Fruit fly (Drosophila melanogaster) whole organism, embryonic: ENCODE measurements around the gene tipE.

Source experiments
- Adf1 ChIP-seq: fragments of 200-800 bp; sonication (Bioruptor generic); IDR thresholded peaks from 2 replicates; pipeline ENCODE4 v1.3.6; 2022; ENCODE audit warnings: missing biosample characterization, missing genetic modification characterization
- CG1024 ChIP-seq: fragments of 200-800 bp; sonication (Bioruptor generic); IDR thresholded peaks from 2 replicates; pipeline ENCODE4 v1.3.6; 2022; ENCODE audit warnings: missing biosample characterization, missing genetic modification characterization
- CG10431 ChIP-seq: fragments of 200-800 bp; sonication (Bioruptor generic); optimal IDR thresholded peaks from 3 replicates; lab custom pipeline; 2018; ENCODE audit warnings: missing biosample characterization, mild to moderate bottlenecking, missing genetic modification characterization
- CG10462 ChIP-seq: fragments of 200-800 bp; sonication (Bioruptor generic); optimal IDR thresholded peaks from 2 replicates; lab custom pipeline; 2016; ENCODE audit warnings: missing biosample characterization, missing genetic modification characterization
- CG12236 ChIP-seq: fragments of 200-800 bp; sonication (Bioruptor generic); optimal IDR thresholded peaks from 2 replicates; lab custom pipeline; 2016; ENCODE audit warnings: missing biosample characterization, missing genetic modification characterization
- CG12299 ChIP-seq: fragments of 200-800 bp; sonication (Bioruptor generic); optimal IDR thresholded peaks from 2 replicates; lab custom pipeline; 2018; ENCODE audit warnings: missing biosample characterization, mild to moderate bottlenecking, missing genetic modification characterization
- CG12769 ChIP-seq: fragments of 200-800 bp; sonication (Bioruptor generic); optimal IDR thresholded peaks from 2 replicates; lab custom pipeline; 2019; ENCODE audit warnings: missing biosample characterization, mild to moderate bottlenecking, missing genetic modification characterization, moderate library complexity
- CG14667 ChIP-seq: fragments of 200-800 bp; sonication (Bioruptor generic); IDR thresholded peaks from 2 replicates; pipeline ENCODE4 v1.3.6; 2022; ENCODE audit warnings: missing biosample characterization, missing genetic modification characterization
- CG14710 ChIP-seq: fragments of 200-800 bp; sonication (Bioruptor generic); optimal IDR thresholded peaks from 3 replicates; lab custom pipeline; 2019; ENCODE audit warnings: missing biosample characterization, mild to moderate bottlenecking, missing genetic modification characterization, moderate library complexity
- CG17802 ChIP-seq: fragments of 200-800 bp; sonication (Bioruptor generic); optimal IDR thresholded peaks from 2 replicates; lab custom pipeline; 2018; ENCODE audit warnings: missing biosample characterization, mild to moderate bottlenecking, missing genetic modification characterization, moderate library complexity
- CG18619 ChIP-seq: fragments of 200-800 bp; sonication (Bioruptor generic); optimal IDR thresholded peaks from 3 replicates; lab custom pipeline; 2017; ENCODE audit warnings: missing biosample characterization, mild to moderate bottlenecking, missing genetic modification characterization
- CG33213 ChIP-seq: fragments of 200-800 bp; sonication (Bioruptor generic); optimal IDR thresholded peaks from 3 replicates; lab custom pipeline; 2016; ENCODE audit warnings: missing biosample characterization, missing genetic modification characterization
- CG7963 ChIP-seq: fragments of 200-800 bp; sonication (Bioruptor generic); IDR thresholded peaks from 3 replicates; pipeline ENCODE4 v1.3.6; 2022; ENCODE audit warnings: missing biosample characterization, missing genetic modification characterization; ENCODE audit not compliant: partially characterized antibody
- CG8478 ChIP-seq: fragments of >200 bp; optimal IDR thresholded peaks from 2 replicates; lab custom pipeline; 2018
- CG8924 ChIP-seq: fragments of 200-800 bp; optimal IDR thresholded peaks from 3 replicates; lab custom pipeline; 2019; ENCODE audit warnings: missing biosample characterization, mild to moderate bottlenecking, missing genetic modification characterization, moderate library complexity
- CG9437 ChIP-seq: fragments of 200-800 bp; sonication (Bioruptor generic); optimal IDR thresholded peaks from 2 replicates; lab custom pipeline; 2018; ENCODE audit warnings: missing biosample characterization, mild to moderate bottlenecking, missing genetic modification characterization
- Hand ChIP-seq: fragments of 200-800 bp; sonication (Bioruptor generic); optimal IDR thresholded peaks from 2 replicates; lab custom pipeline; 2017; ENCODE audit warnings: mild to moderate bottlenecking, missing biosample characterization, missing genetic modification reagents, missing genetic modification characterization
- MTF-1 ChIP-seq: fragments of 200-800 bp; sonication (Bioruptor generic); optimal IDR thresholded peaks from 2 replicates; lab custom pipeline; 2018; ENCODE audit warnings: missing biosample characterization, mild to moderate bottlenecking, missing genetic modification characterization, borderline replicate concordance
- Med ChIP-seq: fragments of 200-800 bp; sonication (Bioruptor generic); peaks from one replicate; lab custom pipeline; 2016; ENCODE audit warnings: missing biosample characterization, missing genetic modification characterization, mild to moderate bottlenecking, inconsistent platforms, moderate library complexity
- Myb ChIP-seq: fragments of 200-800 bp; sonication (Bioruptor generic); optimal IDR thresholded peaks from 2 replicates; lab custom pipeline; 2016; ENCODE audit warnings: missing biosample characterization, missing genetic modification characterization
- NfI ChIP-seq: fragments of 200-800 bp; sonication (Bioruptor generic); optimal IDR thresholded peaks from 3 replicates; lab custom pipeline; 2018; ENCODE audit warnings: missing biosample characterization, mild to moderate bottlenecking, missing genetic modification characterization, moderate library complexity
- Opbp ChIP-seq: fragments of 200-800 bp; sonication (Bioruptor generic); IDR thresholded peaks from 3 replicates; pipeline ENCODE4 v1.3.6; 2022; ENCODE audit warnings: missing biosample characterization, missing genetic modification characterization; ENCODE audit not compliant: partially characterized antibody
- Rfx ChIP-seq: fragments of 200-800 bp; sonication (Bioruptor generic); IDR thresholded peaks from 2 replicates; pipeline ENCODE4 v1.3.6; 2022; ENCODE audit warnings: missing biosample characterization, missing genetic modification characterization
- Rx ChIP-seq: fragments of 200-800 bp; sonication (Bioruptor generic); IDR thresholded peaks from 2 replicates; pipeline ENCODE4 v1.3.6; 2022; ENCODE audit warnings: missing biosample characterization, missing genetic modification characterization
- Six4 ChIP-seq: fragments of 200-800 bp; sonication (Bioruptor generic); optimal IDR thresholded peaks from 2 replicates; lab custom pipeline; 2016; ENCODE audit warnings: missing biosample characterization, missing genetic modification characterization
- Sox100B ChIP-seq: fragments of 200-800 bp; sonication (Bioruptor generic); optimal IDR thresholded peaks from 3 replicates; lab custom pipeline; 2018; ENCODE audit warnings: missing biosample characterization, mild to moderate bottlenecking, missing genetic modification characterization
- Sry-β ChIP-seq: fragments of 200-800 bp; sonication (Bioruptor generic); optimal IDR thresholded peaks from 2 replicates; lab custom pipeline; 2018; ENCODE audit warnings: missing biosample characterization, mild to moderate bottlenecking, missing genetic modification characterization, moderate library complexity
- ac ChIP-seq: fragments of 200-800 bp; sonication (Bioruptor generic); optimal IDR thresholded peaks from 3 replicates; lab custom pipeline; 2017; ENCODE audit warnings: missing biosample characterization, mild to moderate bottlenecking, missing genetic modification characterization
- ash1 ChIP-seq: fragments of 200-800 bp; sonication (Bioruptor generic); optimal IDR thresholded peaks from 2 replicates; lab custom pipeline; 2018; ENCODE audit warnings: missing biosample characterization, mild to moderate bottlenecking, missing genetic modification characterization
- az2 ChIP-seq: fragments of 200-800 bp; sonication (Bioruptor generic); optimal IDR thresholded peaks from 3 replicates; lab custom pipeline; 2016; ENCODE audit warnings: missing biosample characterization, missing genetic modification characterization
- btn ChIP-seq: fragments of 200-800 bp; sonication (Bioruptor generic); optimal IDR thresholded peaks from 2 replicates; lab custom pipeline; 2016; ENCODE audit warnings: missing biosample characterization, missing genetic modification characterization
- chn ChIP-seq: fragments of 200-800 bp; sonication (Bioruptor generic); optimal IDR thresholded peaks from 2 replicates; lab custom pipeline; 2016; ENCODE audit warnings: missing biosample characterization, missing genetic modification characterization
- ems ChIP-seq: fragments of 200-800 bp; sonication (Bioruptor generic); optimal IDR thresholded peaks from 3 replicates; lab custom pipeline; 2016; ENCODE audit warnings: missing biosample characterization, missing genetic modification characterization
- eve ChIP-seq, 2 experiments: fragments of >200 bp; optimal IDR thresholded peaks; 2 replicates each; lab custom pipeline; 2017; ENCODE audit warnings: missing biosample characterization in 2 of 2, missing genetic modification characterization in 2 of 2
- exex ChIP-seq: fragments of 200-800 bp; sonication (Bioruptor generic); optimal IDR thresholded peaks from 4 replicates; lab custom pipeline; 2018; ENCODE audit warnings: missing biosample characterization, mild to moderate bottlenecking, missing genetic modification characterization, moderate library complexity
- eyg ChIP-seq: fragments of 200-800 bp; sonication (Bioruptor generic); optimal IDR thresholded peaks from 3 replicates; lab custom pipeline; 2016; ENCODE audit warnings: missing biosample characterization, missing genetic modification characterization
- lbe ChIP-seq: fragments of 200-800 bp; sonication (Bioruptor generic); optimal IDR thresholded peaks from 2 replicates; lab custom pipeline; 2016; ENCODE audit warnings: missing biosample characterization, mild to moderate bottlenecking, missing genetic modification characterization
- lmd ChIP-seq: fragments of 200-800 bp; sonication (Bioruptor generic); IDR thresholded peaks from 2 replicates; pipeline ENCODE4 v1.3.6; 2022; ENCODE audit warnings: missing biosample characterization, missing genetic modification characterization
- lola ChIP-seq, 3 experiments: fragments of >200 bp in 2 of 3; fragments of 200-800 bp in 1 of 3; sonication (Bioruptor generic) in 1 of 3; optimal IDR thresholded peaks; 2 replicates each; lab custom pipeline; 2017 to 2019; ENCODE audit warnings: missing biosample characterization in 3 of 3, missing genetic modification characterization in 3 of 3, mild to moderate bottlenecking in 1 of 3, moderate library complexity in 1 of 3
- otp ChIP-seq: fragments of 200-800 bp; sonication (Bioruptor generic); IDR thresholded peaks from 3 replicates; pipeline ENCODE4, ENCODE4 v1.3.6; 2022; ENCODE audit warnings: missing biosample characterization, missing genetic modification characterization
- pb ChIP-seq: fragments of 200-800 bp; sonication (Bioruptor generic); optimal IDR thresholded peaks from 3 replicates; lab custom pipeline; 2016; ENCODE audit warnings: missing biosample characterization, missing genetic modification characterization
- pita ChIP-seq: fragments of 200-800 bp; sonication (Bioruptor generic); optimal IDR thresholded peaks from 2 replicates; lab custom pipeline; 2017; ENCODE audit warnings: missing biosample characterization, mild to moderate bottlenecking, missing genetic modification characterization
- pzg ChIP-seq: fragments of 200-800 bp; sonication (Bioruptor generic); optimal IDR thresholded peaks from 3 replicates; lab custom pipeline; 2018; ENCODE audit warnings: missing biosample characterization, mild to moderate bottlenecking, missing genetic modification characterization, moderate library complexity
- row ChIP-seq: fragments of 200-800 bp; sonication (Bioruptor generic); IDR thresholded peaks from 3 replicates; pipeline ENCODE4 v1.3.6; 2022; ENCODE audit warnings: missing biosample characterization, missing genetic modification characterization
- sd ChIP-seq: fragments of 200-800 bp; sonication (Bioruptor generic); optimal IDR thresholded peaks from 3 replicates; lab custom pipeline; 2018; ENCODE audit warnings: missing biosample characterization, mild to moderate bottlenecking, missing genetic modification characterization, moderate library complexity
- unc-4 ChIP-seq: fragments of 200-800 bp; sonication (Bioruptor generic); IDR thresholded peaks from 2 replicates; pipeline ENCODE4 v1.3.6; 2022; ENCODE audit warnings: missing biosample characterization, missing genetic modification characterization; ENCODE audit not compliant: partially characterized antibody
- vvl ChIP-seq: fragments of 200-800 bp; sonication (Bioruptor generic); IDR thresholded peaks from 2 replicates; pipeline ENCODE4 v1.3.6; 2022; ENCODE audit warnings: missing biosample characterization, missing genetic modification characterization
- zen ChIP-seq: fragments of 200-800 bp; sonication (Bioruptor generic); optimal IDR thresholded peaks from 3 replicates; lab custom pipeline; 2018; ENCODE audit warnings: missing biosample characterization, mild to moderate bottlenecking, missing genetic modification characterization, moderate library complexity

tipE gene

DNA sequence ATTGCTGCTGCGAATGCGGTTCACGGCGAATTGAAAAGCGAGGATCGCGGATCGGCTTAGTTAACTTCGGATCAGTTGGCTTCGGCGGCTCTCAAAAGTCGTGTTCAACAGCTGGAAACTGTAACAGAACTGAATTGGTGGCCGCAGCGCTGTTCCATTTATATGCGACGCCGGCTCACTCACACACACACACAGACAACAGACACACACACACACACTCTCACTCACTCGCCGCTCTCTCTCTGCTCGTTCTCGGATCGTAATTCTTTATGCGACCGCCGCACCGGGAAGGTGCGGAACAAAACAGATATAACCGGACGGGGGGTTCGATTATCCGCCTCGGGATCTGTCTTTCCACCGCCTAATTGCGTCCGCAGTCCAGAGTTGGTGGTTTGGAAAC, 38.9 kb downstream of the tipE start, which contains the start of gene CG46460 (continued):
- TF ChIP-seq lbe (no peak), CG18619 (GFP tag; lab: Kevin White, UChicago) (no peak), CG12769 (tag; lab: Kevin White, UChicago) (peak; percentile 19), row (GFP tag; lab: Robert Waterston, UW) (0 out of 3 replicates have a peak, but pooled peaks have one; percentile 24), btn (GFP tag; lab: Kevin White, UChicago) (no peak), CG17802 (no peak), Adf1 (GFP tag; lab: Robert Waterston, UW) (peak; percentile 58), MTF-1 (GFP tag; lab: Kevin White, UChicago) (no peak), lola (GFP tag; optimal IDR thresholded peaks at IDR 0.05; lab: Kevin White, UChicago) (no peak), exex (no peak), CG33213 (GFP tag; lab: Kevin White, UChicago) (no peak)

DNA sequence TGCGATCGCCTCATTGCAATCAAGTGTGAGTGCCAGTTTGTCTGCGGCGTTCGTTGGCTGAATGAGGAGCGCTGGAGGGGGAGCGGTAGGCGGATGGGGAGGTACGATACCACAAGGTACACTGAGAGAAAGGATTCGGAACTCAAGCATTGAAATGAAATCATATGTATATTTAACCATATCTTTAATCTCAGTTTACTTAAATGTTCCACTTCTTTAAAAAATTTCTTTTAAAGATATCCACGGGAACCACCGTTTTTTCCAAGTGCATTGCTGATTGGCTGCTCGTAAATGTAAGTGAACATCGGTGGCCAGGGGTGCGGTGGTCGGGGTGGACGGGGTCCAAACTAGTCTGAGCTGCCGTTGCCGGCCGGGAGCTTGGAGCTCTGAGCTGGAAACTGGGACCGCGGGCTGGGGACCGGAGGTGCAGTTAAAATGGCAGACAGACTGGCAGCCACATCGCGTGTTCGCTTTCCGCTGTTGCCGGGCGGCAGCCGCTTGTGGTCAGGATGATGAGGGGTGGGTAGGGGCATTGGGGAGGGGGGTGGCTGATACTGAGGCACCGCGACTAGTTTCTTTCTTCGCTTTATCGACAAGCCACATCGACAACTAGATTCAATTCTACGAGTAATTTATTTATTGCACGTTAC, 40.0 kb downstream of the tipE start:
- TF ChIP-seq Myb (GFP tag; lab: Kevin White, UChicago) (peak; percentile 80), ems (peak; percentile 95), Sry-β (GFP tag; lab: Kevin White, UChicago) (peak; percentile 57), az2 (GFP tag; lab: Kevin White, UChicago) (peak; percentile 97), pzg (GFP tag; lab: Kevin White, UChicago) (no peak), eyg (GFP tag; lab: Kevin White, UChicago) (peak; percentile 92), lmd (GFP tag; lab: Robert Waterston, UW) (peak; percentile 97), Hand (GFP tag; lab: Kevin White, UChicago) (peak; percentile 82), vvl (GFP tag; lab: Robert Waterston, UW) (peak; percentile 99), CG10431 (GFP tag; lab: Kevin White, UChicago) (peak; percentile 92), Rfx (GFP tag; lab: Robert Waterston, UW) (peak; percentile 91), otp (GFP tag; lab: Robert Waterston, UW) (peak; percentile 99), Med (GFP tag; lab: Kevin White, UChicago) (peak; percentile 99), btn (GFP tag; lab: Kevin White, UChicago) (peak; percentile 97), eve (GFP tag; optimal IDR thresholded peaks at IDR 0.05; lab: Kevin White, UChicago) (peak in 1 of 2 experiments; percentile 97), CG12299 (tag; lab: Kevin White, UChicago) (peak; percentile 92), pita (GFP tag; lab: Kevin White, UChicago) (no peak), NfI (peak; percentile 96), Sox100B (peak; percentile 96), CG8478 (lab: Kevin White, UChicago) (no peak), CG14667 (GFP tag; lab: Robert Waterston, UW) (peak; percentile 94), sd (peak; percentile 78), CG9437 (peak; percentile 88), Six4 (GFP tag; lab: Kevin White, UChicago) (peak; percentile 94), Rx (GFP tag; lab: Robert Waterston, UW) (peak; percentile 96), ash1 (no peak), CG14710 (peak; percentile 96), Opbp (GFP tag; lab: Robert Waterston, UW) (peak; percentile 42; the same call in 1 of the 3 replicates), CG1024 (peak; percentile 95), CG8924 (tag; lab: Kevin White, UChicago) (peak; percentile 97), MTF-1 (GFP tag; lab: Kevin White, UChicago) (peak; percentile 94), zen (peak; percentile 88), CG12236 (peak; percentile 87), CG10462 (peak; percentile 92), ac (GFP tag; lab: Kevin White, UChicago) (peak; percentile 82), unc-4 (GFP tag; lab: Robert Waterston, UW) (no peak), pb (GFP tag; lab: Kevin White, UChicago) (peak; percentile 94), chn (GFP tag; lab: Kevin White, UChicago) (peak; percentile 92), CG7963 (GFP tag; lab: Robert Waterston, UW) (no peak)
